Worm (Caenorhabditis elegans) whole organism, young adult: Measurements from ENCODE around the gene ZK1073.2.

Source experiments
- F22D6.2 ChIP-seq: sonication (generic microtip); optimal IDR thresholded peaks from 2 replicates; lab custom pipeline; 2016; ENCODE audit warnings: mild to moderate bottlenecking, missing genetic modification characterization, missing compliant biosample characterization
- F55B11.4 ChIP-seq: sonication (generic microtip); optimal IDR thresholded peaks from 2 replicates; lab custom pipeline; 2016; ENCODE audit warnings: missing compliant biosample characterization, missing genetic modification characterization, borderline replicate concordance; ENCODE audit not compliant: insufficient read depth
- T07F8.4 ChIP-seq: sonication (generic microtip); optimal IDR thresholded peaks from 2 replicates; lab custom pipeline; 2016; ENCODE audit warnings: mild to moderate bottlenecking, missing genetic modification characterization, moderate library complexity, missing compliant biosample characterization
- Y53G8AR.9 ChIP-seq: fragments of 200-800 bp; sonication (Bioruptor generic); conservative IDR thresholded peaks from 2 replicates; pipeline ENCODE4 v1.3.6; 2022; ENCODE audit warnings: missing genetic modification reagents, missing genetic modification characterization, missing compliant biosample characterization
- Y79H2A.3 ChIP-seq: fragments of 200-800 bp; sonication (Bioruptor generic); conservative IDR thresholded peaks from 2 replicates; pipeline ENCODE4 v1.3.6; 2022; ENCODE audit warnings: missing genetic modification reagents, missing genetic modification characterization, missing compliant biosample characterization
- ZK185.1 ChIP-seq: sonication (generic microtip); optimal IDR thresholded peaks from 2 replicates; lab custom pipeline; 2016; ENCODE audit warnings: mild to moderate bottlenecking, missing genetic modification characterization, missing compliant biosample characterization; ENCODE audit not compliant: poor library complexity, severe bottlenecking
- attf-6 ChIP-seq: fragments of 200-800 bp; sonication (Bioruptor generic); IDR thresholded peaks from 2 replicates; pipeline ENCODE4 v1.3.6; 2022; ENCODE audit warnings: missing genetic modification reagents, missing genetic modification characterization, missing compliant biosample characterization
- bed-2 ChIP-seq: fragments of 200-800 bp; sonication (Bioruptor generic); IDR thresholded peaks from 2 replicates; pipeline ENCODE4 v1.3.6; 2022; ENCODE audit warnings: missing genetic modification reagents, missing genetic modification characterization, missing compliant biosample characterization
- cebp-1 ChIP-seq, 2 experiments: fragments of 200-800 bp in 1 of 2; sonication (Bioruptor generic) in 1 of 2; sonication (generic microtip) in 1 of 2; IDR thresholded peaks in 1 of 2; optimal IDR thresholded peaks in 1 of 2; 2 replicates each; pipeline versions ENCODE4 v1.3.6 to Lab custom; 2017 to 2022; ENCODE audit warnings: missing compliant biosample characterization in 2 of 2, missing genetic modification characterization in 2 of 2, mild to moderate bottlenecking in 1 of 2, missing genetic modification reagents in 1 of 2, moderate library complexity in 1 of 2
- cebp-2 ChIP-seq: fragments of 200-800 bp; sonication (Bioruptor generic); IDR thresholded peaks from 2 replicates; pipeline ENCODE4 v1.3.6; 2022; ENCODE audit warnings: missing genetic modification characterization, missing compliant biosample characterization
- ceh-91 ChIP-seq: fragments of 200-800 bp; sonication (Bioruptor generic); IDR thresholded peaks from 2 replicates; pipeline ENCODE4 v1.3.6; 2022; ENCODE audit warnings: missing genetic modification reagents, missing genetic modification characterization, missing compliant biosample characterization
- die-1 ChIP-seq: sonication (generic microtip); optimal IDR thresholded peaks from 2 replicates; lab custom pipeline; 2016; ENCODE audit warnings: missing genotype, mild to moderate bottlenecking, missing genetic modification characterization, missing compliant biosample characterization
- dpl-1 ChIP-seq: fragments of 150-350 bp; optimal IDR thresholded peaks from 2 replicates; lab custom pipeline; 2014; ENCODE audit warnings: missing biosample characterization, missing genetic modification reagents, missing genetic modification characterization
- gei-17 ChIP-seq: fragments of 200-800 bp; sonication (Bioruptor generic); optimal IDR thresholded peaks from 2 replicates; lab custom pipeline; 2018; ENCODE audit warnings: mild to moderate bottlenecking, missing genetic modification characterization, missing compliant biosample characterization
- hmg-1.2 ChIP-seq: fragments of 200-800 bp; sonication (Bioruptor generic); IDR thresholded peaks from 2 replicates; pipeline ENCODE4 v1.3.6; 2022; ENCODE audit warnings: missing genetic modification reagents, missing genetic modification characterization, missing compliant biosample characterization
- hrde-1 ChIP-seq: sonication (generic microtip); optimal IDR thresholded peaks from 2 replicates; lab custom pipeline; 2016; ENCODE audit warnings: missing genetic modification characterization, mild to moderate bottlenecking, missing compliant biosample characterization, moderate library complexity, missing genotype, missing genetic modification reagents, borderline replicate concordance
- hsf-1 ChIP-seq: fragments of 200-800 bp; sonication (Bioruptor generic); IDR thresholded peaks from 2 replicates; pipeline ENCODE4 v1.3.6; 2022; ENCODE audit warnings: missing genetic modification reagents, missing genetic modification characterization, missing compliant biosample characterization
- let-607 ChIP-seq, 2 experiments: fragments of 200-800 bp in 1 of 2; sonication (Bioruptor generic) in 1 of 2; sonication (generic microtip) in 1 of 2; optimal IDR thresholded peaks; 2 replicates each; lab custom pipeline; 2016 to 2018; ENCODE audit warnings: mild to moderate bottlenecking in 2 of 2, missing compliant biosample characterization in 2 of 2, missing genetic modification characterization in 2 of 2, moderate library complexity in 2 of 2, missing genotype in 1 of 2
- lin-26 ChIP-seq: fragments of 200-800 bp; sonication (Bioruptor generic); IDR thresholded peaks from 2 replicates; pipeline ENCODE4 v1.3.6; 2022; ENCODE audit warnings: missing genetic modification reagents, missing genetic modification characterization, missing compliant biosample characterization
- lin-35 ChIP-seq, 3 experiments: fragments of 150-350 bp in 2 of 3; sonication (generic microtip) in 1 of 3; optimal IDR thresholded peaks; 2 replicates each; lab custom pipeline; 2014 to 2018; ENCODE audit warnings: missing biosample characterization in 3 of 3, missing genetic modification characterization in 3 of 3, missing genetic modification reagents in 3 of 3
- madf-10 ChIP-seq: sonication (generic microtip); optimal IDR thresholded peaks from 2 replicates; lab custom pipeline; 2016; ENCODE audit warnings: mild to moderate bottlenecking, missing genetic modification characterization, missing compliant biosample characterization
- mxl-1 ChIP-seq: sonication (generic microtip); optimal IDR thresholded peaks from 2 replicates; lab custom pipeline; 2016; ENCODE audit warnings: missing genetic modification characterization, missing compliant biosample characterization
- nfyb-1 ChIP-seq: fragments of 200-800 bp; sonication (Bioruptor generic); IDR thresholded peaks from 2 replicates; pipeline ENCODE4 v1.3.6; 2022; ENCODE audit warnings: missing genetic modification reagents, missing genetic modification characterization, missing compliant biosample characterization
- nhr-80 ChIP-seq: sonication (generic microtip); optimal IDR thresholded peaks from 2 replicates; lab custom pipeline; 2016; ENCODE audit warnings: missing genetic modification characterization, missing compliant biosample characterization
- nhr-90 ChIP-seq: sonication (generic microtip); optimal IDR thresholded peaks from 2 replicates; lab custom pipeline; 2016; ENCODE audit warnings: missing genotype, mild to moderate bottlenecking, missing genetic modification characterization, missing compliant biosample characterization
- repo-1 ChIP-seq: sonication (generic microtip); optimal IDR thresholded peaks from 2 replicates; lab custom pipeline; 2017; ENCODE audit warnings: mild to moderate bottlenecking, missing genetic modification characterization, missing compliant biosample characterization
- tlf-1 ChIP-seq: fragments of 200-800 bp; sonication (Bioruptor generic); optimal IDR thresholded peaks from 2 replicates; lab custom pipeline; 2018; ENCODE audit warnings: mild to moderate bottlenecking, missing genetic modification characterization, missing compliant biosample characterization
- unc-130 ChIP-seq: sonication (generic microtip); optimal IDR thresholded peaks from 2 replicates; lab custom pipeline; 2016; ENCODE audit warnings: missing genetic modification reagents, missing genetic modification characterization, missing compliant biosample characterization
- zfh-2 ChIP-seq: fragments of 200-800 bp; sonication (Bioruptor generic); conservative IDR thresholded peaks from 2 replicates; pipeline ENCODE4 v1.3.6; 2022; ENCODE audit warnings: missing genetic modification reagents, missing genetic modification characterization, missing compliant biosample characterization
- ztf-25 ChIP-seq: fragments of 200-800 bp; sonication (Bioruptor generic); IDR thresholded peaks from 2 replicates; pipeline ENCODE4 v1.3.6; 2022; ENCODE audit warnings: missing genetic modification reagents, missing genetic modification characterization, missing compliant biosample characterization

Gene ZK1073.2

ce11 chrX:16150153-16150552 is 46.7 kb downstream of the ZK1073.2 start (continued):
- TF ChIP-seq hmg-1.2 (GFP tag; lab: Robert Waterston, UW): peak; percentile 83
- TF ChIP-seq dpl-1: no peak
- TF ChIP-seq Y53G8AR.9 (GFP tag; lab: Robert Waterston, UW): no peak
- no peak for TF ChIP-seq lin-35 (GFP tag; optimal IDR thresholded peaks at IDR 0.05; lab: Kevin White, UChicago)
- no peak for TF ChIP-seq mxl-1
- TF ChIP-seq cebp-1 (GFP tag; IDR thresholded peaks at IDR 0.05; lab: Robert Waterston, UW): 0 out of 2 replicates have a peak, but pooled peaks have one; percentile 17
- peak; percentile 65 for TF ChIP-seq cebp-1 (tag; optimal IDR thresholded peaks at IDR 0.05; lab: Kevin White, UChicago)
- TF ChIP-seq attf-6 (GFP tag; lab: Robert Waterston, UW): no peak
- no peak for TF ChIP-seq nfyb-1 (GFP tag; lab: Robert Waterston, UW)
- TF ChIP-seq let-607 (tag; optimal IDR thresholded peaks at IDR 0.05; lab: Kevin White, UChicago): no peak
- no peak for TF ChIP-seq nhr-90 (tag; lab: Kevin White, UChicago)
- no peak for TF ChIP-seq ztf-25 (GFP tag; lab: Robert Waterston, UW)
- no peak for TF ChIP-seq ceh-91 (GFP tag; lab: Robert Waterston, UW)
- no peak for TF ChIP-seq T07F8.4
- 0 out of 2 replicates have a peak, but pooled peaks have one; percentile 42 for TF ChIP-seq hsf-1 (GFP tag; lab: Robert Waterston, UW)
- no peak for TF ChIP-seq F22D6.2 (tag; lab: Kevin White, UChicago)
- no peak for TF ChIP-seq F55B11.4 (tag; lab: Kevin White, UChicago)
- TF ChIP-seq bed-2 (GFP tag; lab: Robert Waterston, UW): no peak
- TF ChIP-seq ZK185.1 (tag; lab: Kevin White, UChicago): no peak

- TF ChIP-seq unc-130 (GFP tag; lab: Kevin White, UChicago) (no peak), repo-1 (tag; lab: Kevin White, UChicago) (no peak), tlf-1 (GFP tag; lab: Kevin White, UChicago) (no peak), die-1 (tag; lab: Kevin White, UChicago) (no peak), madf-10 (tag; lab: Kevin White, UChicago) (no peak)
Measured at ce11 chrX:16151302-16151701, 47.8 kb downstream of the ZK1073.2 start.

- TF ChIP-seq let-607 (tag; optimal IDR thresholded peaks at IDR 0.05; lab: Kevin White, UChicago) (peak; percentile 55 to 64), Y79H2A.3 (GFP tag; lab: Robert Waterston, UW) (no peak), gei-17 (no peak), nhr-80 (tag; lab: Kevin White, UChicago) (peak; percentile 65)
Measured at ce11 chrX:16153744-16154143, 50.2 kb downstream of the ZK1073.2 start.

- TF ChIP-seq lin-26: no peak
- TF ChIP-seq cebp-2 (GFP tag; lab: Robert Waterston, UW): peak; percentile 16; the same call in 1 of the 2 replicates
- TF ChIP-seq zfh-2 (GFP tag; lab: Robert Waterston, UW): peak; percentile 67
- TF ChIP-seq hrde-1 (tag; lab: Kevin White, UChicago): no peak
- TF ChIP-seq, all 124 proteins: peak for 2
Measured at ce11 chrX:16155216-16155991, 51.9 kb downstream of the ZK1073.2 start.
